Fruit fly (Drosophila melanogaster) S2 (cell line): ENCODE data around the gene CG7362.

ENCODE experiments used
- CG8478 ChIP-seq: fragments of >200 bp; optimal IDR thresholded peaks from 2 replicates; lab custom pipeline; 2018
- CTCF ChIP-seq, 2 experiments: fragments of >200 bp; optimal IDR thresholded peaks; 2 replicates each; lab custom pipeline; 2018

- no peak for TF ChIP-seq CG8478 (lab: Kevin White, UChicago)
- no peak for TF ChIP-seq CTCF (optimal IDR thresholded peaks at IDR 0.05; lab: Kevin White, UChicago)
Measured at dm6 chr3R:14761060-14761459, 6.8 kb upstream of the CG7362 start.
